Fruit fly (Drosophila melanogaster) Kc167 (cell line): ENCODE data around the gene Reg-2.

Experiments
- Myc ChIP-seq: fragments of >200 bp; optimal IDR thresholded peaks from 2 replicates; lab custom pipeline; 2017; ENCODE audit warnings: missing external identifiers
- Sin3A ChIP-seq: fragments of >200 bp; optimal IDR thresholded peaks from 2 replicates; lab custom pipeline; 2018; ENCODE audit warnings: missing external identifiers
- h ChIP-seq: fragments of >200 bp; optimal IDR thresholded peaks from 3 replicates; lab custom pipeline; 2018; ENCODE audit warnings: missing external identifiers
- insv ChIP-seq: fragments of >200 bp; optimal IDR thresholded peaks from 3 replicates; lab custom pipeline; 2018; ENCODE audit warnings: missing external identifiers
- psq ChIP-seq: fragments of >200 bp; optimal IDR thresholded peaks from 2 replicates; lab custom pipeline; 2017; ENCODE audit warnings: missing external identifiers
- ttk ChIP-seq: sonication (Bioruptor generic); optimal IDR thresholded peaks from 2 replicates; lab custom pipeline; 2017; ENCODE audit warnings: missing external identifiers

The Reg-2 gene

dm6 chr3L:606490-607327 is at the start of gene Reg-2:
Reg-2 (minus strand) TSS chr3L:606569.
- no peak for TF ChIP-seq insv (lab: Kevin White, UChicago)
- no peak for TF ChIP-seq psq
- no peak for TF ChIP-seq h

dm6 chr3L:654019-654418 is 47.6 kb upstream of the Reg-2 start, which contains the start of the genes MED30 and Rev1:
MED30 (minus strand) TSS chr3L:654089.
Rev1 (plus strand) TSS chr3L:654363.
- TF ChIP-seq psq: no peak
- TF ChIP-seq Myc (lab: Kevin White, UChicago): no peak
- TF ChIP-seq h: no peak
- no peak for TF ChIP-seq insv (lab: Kevin White, UChicago)
- no peak for TF ChIP-seq ttk (lab: Kevin White, UChicago)
- no peak for TF ChIP-seq Sin3A (lab: Kevin White, UChicago)

dm6 chr3L:652637-653036 is 46.3 kb upstream of the Reg-2 start, which contains the start of gene CG3402:
CG3402 (minus strand) TSS chr3L:652881.
- TF ChIP-seq ttk (lab: Kevin White, UChicago) (no peak), Myc (lab: Kevin White, UChicago) (no peak), Sin3A (lab: Kevin White, UChicago) (no peak), insv (lab: Kevin White, UChicago) (no peak), psq (no peak), h (no peak)

- TF ChIP-seq Myc (lab: Kevin White, UChicago) (no peak), ttk (lab: Kevin White, UChicago) (peak; percentile 97)
Measured at dm6 chr3L:649025-649769, 42.8 kb upstream of the Reg-2 start.

- TF ChIP-seq ttk (lab: Kevin White, UChicago): no peak
- TF ChIP-seq Myc (lab: Kevin White, UChicago): no peak
- TF ChIP-seq Sin3A (lab: Kevin White, UChicago): no peak
Measured at dm6 chr3L:648155-649024, 42.0 kb upstream of the Reg-2 start, which contains the start of gene Gale. Gale (plus strand) TSS chr3L:648555.

dm6 chr3L:647529-647928 is 41.2 kb upstream of the Reg-2 start:
- no peak for TF ChIP-seq psq
- no peak for TF ChIP-seq h
- TF ChIP-seq Myc (lab: Kevin White, UChicago): no peak
- no peak for TF ChIP-seq Sin3A (lab: Kevin White, UChicago)
- TF ChIP-seq insv (lab: Kevin White, UChicago): no peak
- TF ChIP-seq ttk (lab: Kevin White, UChicago): no peak

- TF ChIP-seq ttk (lab: Kevin White, UChicago) (peak; percentile 18), h (no peak)
Measured at dm6 chr3L:645426-646036, 39.2 kb upstream of the Reg-2 start.

dm6 chr3L:644111-644718 is 37.8 kb upstream of the Reg-2 start:
- TF ChIP-seq insv (lab: Kevin White, UChicago): no peak
- TF ChIP-seq ttk (lab: Kevin White, UChicago): no peak
- TF ChIP-seq Sin3A (lab: Kevin White, UChicago): no peak
- TF ChIP-seq h: no peak
- TF ChIP-seq psq: no peak

- TF ChIP-seq ttk (lab: Kevin White, UChicago): no peak
- TF ChIP-seq insv (lab: Kevin White, UChicago): no peak
- no peak for TF ChIP-seq psq
- TF ChIP-seq Sin3A (lab: Kevin White, UChicago): no peak
- no peak for TF ChIP-seq Myc (lab: Kevin White, UChicago)
- TF ChIP-seq h: no peak
Measured at dm6 chr3L:642865-643738, 36.7 kb upstream of the Reg-2 start.

dm6 chr3L:642146-642864 is 35.9 kb upstream of the Reg-2 start:
- TF ChIP-seq Sin3A (lab: Kevin White, UChicago) (no peak), h (no peak), ttk (lab: Kevin White, UChicago) (no peak), insv (lab: Kevin White, UChicago) (no peak), Myc (lab: Kevin White, UChicago) (no peak), psq (no peak)
